Worm (Caenorhabditis elegans) whole organism, L2 larva: ENCODE results near the gene R07E3.1.
A peak's percentile ranks its signal among the peaks of the same experiment; 100 is the strongest.

Source experiments
- R02D3.7 ChIP-seq: fragments of 150-350 bp; optimal IDR thresholded peaks from 2 replicates; lab custom pipeline; 2014; ENCODE audit warnings: missing biosample characterization, missing genetic modification characterization
- aly-2 ChIP-seq: fragments of 150-350 bp; optimal IDR thresholded peaks from 2 replicates; lab custom pipeline; 2014; ENCODE audit warnings: missing biosample characterization, missing genetic modification characterization
- ceh-82 ChIP-seq: fragments of 150-350 bp; optimal IDR thresholded peaks from 2 replicates; lab custom pipeline; 2014; ENCODE audit warnings: missing biosample characterization, missing genetic modification characterization
- crh-2 ChIP-seq: sonication (generic microtip); optimal IDR thresholded peaks from 2 replicates; lab custom pipeline; 2017; ENCODE audit warnings: missing biosample characterization, missing genetic modification characterization
- dmd-4 ChIP-seq: sonication (generic microtip); optimal IDR thresholded peaks from 2 replicates; lab custom pipeline; 2017; ENCODE audit warnings: missing biosample characterization, missing genetic modification characterization
- elt-3 ChIP-seq: sonication (generic microtip); optimal IDR thresholded peaks from 2 replicates; lab custom pipeline; 2017; ENCODE audit warnings: missing biosample characterization, missing genetic modification characterization
- lin-39 ChIP-seq: fragments of 150-350 bp; optimal IDR thresholded peaks from 2 replicates; lab custom pipeline; 2014; ENCODE audit warnings: missing biosample characterization, missing genetic modification reagents, missing genetic modification characterization
- mdl-1 ChIP-seq, 2 experiments: fragments of 150-350 bp in 1 of 2; sonication (generic microtip) in 1 of 2; optimal IDR thresholded peaks; 2 replicates each; lab custom pipeline; 2017; ENCODE audit warnings: missing biosample characterization in 2 of 2, missing genetic modification characterization in 2 of 2
- nhr-11 ChIP-seq: fragments of 150-350 bp; optimal IDR thresholded peaks from 2 replicates; lab custom pipeline; 2014; ENCODE audit warnings: missing biosample characterization, missing genetic modification characterization
- nhr-12 ChIP-seq: fragments of 150-350 bp; optimal IDR thresholded peaks from 2 replicates; lab custom pipeline; 2014; ENCODE audit warnings: missing biosample characterization, missing genetic modification characterization
- snpc-4 ChIP-seq: fragments of 150-350 bp; optimal IDR thresholded peaks from 2 replicates; lab custom pipeline; 2014; ENCODE audit warnings: missing biosample characterization, missing genetic modification characterization
- unc-55 ChIP-seq: fragments of 150-350 bp; sonication (generic microtip); optimal IDR thresholded peaks from 3 replicates; lab custom pipeline; 2014; ENCODE audit warnings: missing biosample characterization, missing genetic modification reagents, missing genetic modification characterization
- unc-62 ChIP-seq: fragments of 150-350 bp; optimal IDR thresholded peaks from 2 replicates; lab custom pipeline; 2014; ENCODE audit warnings: missing biosample characterization, missing genetic modification reagents, missing genetic modification characterization
- zag-1 ChIP-seq: fragments of 150-350 bp; optimal IDR thresholded peaks from 2 replicates; lab custom pipeline; 2014; ENCODE audit warnings: missing biosample characterization, missing genetic modification characterization

DNA sequence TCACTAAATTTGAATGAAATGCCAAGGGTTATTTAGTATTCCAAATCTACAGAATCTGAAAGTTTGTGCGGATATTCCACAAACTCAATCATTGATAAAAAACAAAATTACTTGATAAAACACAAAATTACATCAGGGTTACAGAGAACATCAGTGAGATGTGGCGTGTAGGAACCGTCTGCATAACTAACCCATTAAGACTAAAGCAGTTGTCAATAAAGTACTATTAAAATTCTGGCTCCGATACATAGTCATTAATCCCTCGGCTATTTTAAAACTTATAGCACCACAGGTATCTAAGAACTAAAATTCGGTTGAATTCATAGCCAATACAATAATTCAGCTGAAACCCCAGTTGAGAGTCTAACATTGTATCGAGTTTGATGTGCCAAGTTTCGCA lies 2.2 kb downstream of the R07E3.1 start:
- TF ChIP-seq elt-3 (tag; lab: Kevin White, UChicago), result no peak
- no peak for TF ChIP-seq unc-62 (GFP tag; lab: Kevin White, UChicago)
- TF ChIP-seq lin-39 (tag; lab: Kevin White, UChicago), result no peak
- TF ChIP-seq dmd-4 (tag; lab: Kevin White, UChicago), result no peak
- TF ChIP-seq snpc-4 (tag; lab: Kevin White, UChicago), result no peak
- TF ChIP-seq zag-1, result no peak
- TF ChIP-seq aly-2, result no peak
- no peak for TF ChIP-seq unc-55 (GFP tag; lab: Kevin White, UChicago)
- no peak for TF ChIP-seq ceh-82 (tag; lab: Kevin White, UChicago)
- peak; percentile 39 for TF ChIP-seq crh-2 (tag; lab: Kevin White, UChicago)
- TF ChIP-seq nhr-12 (tag; lab: Kevin White, UChicago), result no peak
- no peak for TF ChIP-seq R02D3.7 (tag; lab: Kevin White, UChicago)
- TF ChIP-seq nhr-11 (tag; lab: Kevin White, UChicago), result no peak
- no peak for TF ChIP-seq mdl-1 (tag; optimal IDR thresholded peaks at IDR 0.05; lab: Kevin White, UChicago)
